Worm (Caenorhabditis elegans) whole organism, mixed stage, embryonic: ENCODE data around the gene Y53C12B.1.

Experiments used
- ceh-39 ChIP-seq: fragments of 150-350 bp; optimal IDR thresholded peaks from 2 replicates; lab custom pipeline; 2014; ENCODE audit warnings: missing biosample characterization, missing genetic modification characterization
- ceh-83 ChIP-seq: fragments of 200-800 bp; sonication (Bioruptor generic); optimal IDR thresholded peaks from 2 replicates; lab custom pipeline; 2018; ENCODE audit warnings: mild to moderate bottlenecking, missing genetic modification characterization, missing compliant biosample characterization
- ces-1 ChIP-seq: fragments of 150-350 bp; optimal IDR thresholded peaks from 2 replicates; lab custom pipeline; 2014; ENCODE audit warnings: missing biosample characterization, missing genetic modification reagents, missing genetic modification characterization
- cnd-1 ChIP-seq: fragments of 200-800 bp; sonication (Bioruptor generic); optimal IDR thresholded peaks from 2 replicates; lab custom pipeline; 2018; ENCODE audit warnings: mild to moderate bottlenecking, missing genetic modification characterization, missing compliant biosample characterization
- elt-1 ChIP-seq: sonication (generic microtip); optimal IDR thresholded peaks from 2 replicates; lab custom pipeline; 2017; ENCODE audit warnings: missing genetic modification characterization, mild to moderate bottlenecking, missing compliant biosample characterization, antibody characterized with exemption, moderate library complexity, borderline replicate concordance; ENCODE audit not compliant: insufficient read depth
- elt-3 ChIP-seq: fragments of 150-350 bp; optimal IDR thresholded peaks from 2 replicates; lab custom pipeline; 2014; ENCODE audit warnings: missing biosample characterization, missing genetic modification characterization
- nhr-12 ChIP-seq: fragments of 150-350 bp; optimal IDR thresholded peaks from 2 replicates; lab custom pipeline; 2014; ENCODE audit warnings: missing biosample characterization, missing genetic modification characterization
- nhr-28 ChIP-seq: fragments of 150-350 bp; optimal IDR thresholded peaks from 2 replicates; lab custom pipeline; 2014; ENCODE audit warnings: missing biosample characterization, missing genetic modification characterization
- nhr-76 ChIP-seq: sonication (generic microtip); optimal IDR thresholded peaks from 2 replicates; lab custom pipeline; 2017; ENCODE audit warnings: missing biosample characterization, missing genetic modification characterization
- pha-4 ChIP-seq: fragments of 150-350 bp; optimal IDR thresholded peaks from 2 replicates; lab custom pipeline; 2018; ENCODE audit warnings: missing biosample characterization, missing genetic modification reagents, missing genetic modification characterization
- snpc-4 ChIP-seq: fragments of 150-350 bp; optimal IDR thresholded peaks from 2 replicates; lab custom pipeline; 2014; ENCODE audit warnings: missing biosample characterization, missing genetic modification characterization
- sptf-1 ChIP-seq: sonication (generic microtip); optimal IDR thresholded peaks from 2 replicates; lab custom pipeline; 2017; ENCODE audit warnings: mild to moderate bottlenecking, missing genetic modification characterization, moderate library complexity, missing compliant biosample characterization
- unc-39 ChIP-seq: fragments of 150-350 bp; optimal IDR thresholded peaks from 2 replicates; lab custom pipeline; 2014; ENCODE audit warnings: missing biosample characterization, missing genetic modification characterization
- unc-62 ChIP-seq: fragments of 150-350 bp; optimal IDR thresholded peaks from 2 replicates; lab custom pipeline; 2014; ENCODE audit warnings: missing biosample characterization, missing genetic modification reagents, missing genetic modification characterization

DNA sequence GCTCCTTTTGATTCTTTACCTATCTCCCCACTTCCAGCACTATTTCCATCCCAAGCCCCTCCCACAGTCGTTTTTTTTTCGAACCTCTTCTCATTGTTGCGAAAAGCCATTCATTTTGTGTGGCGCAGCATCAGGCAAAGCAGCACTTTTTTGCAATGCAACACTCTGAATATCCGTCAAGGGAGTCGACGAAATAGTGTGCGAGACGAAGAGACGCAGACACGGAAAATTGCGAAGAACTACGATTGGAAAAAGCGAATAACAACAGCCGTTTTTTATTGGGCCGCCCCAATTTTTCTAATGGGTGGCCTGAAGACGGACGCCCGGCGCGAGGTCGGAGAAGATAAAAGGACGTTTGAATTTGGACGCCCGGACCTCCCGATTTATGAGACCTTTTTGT lies 16.0 kb downstream of the Y53C12B.1 start:
- no peak for TF ChIP-seq ceh-39
- TF ChIP-seq unc-62, result no peak
- TF ChIP-seq pha-4, result no peak
- TF ChIP-seq sptf-1, result no peak
- TF ChIP-seq nhr-28 (tag; lab: Kevin White, UChicago), result no peak
- TF ChIP-seq ceh-83, result no peak
- no peak for TF ChIP-seq nhr-12 (tag; lab: Kevin White, UChicago)
- no peak for TF ChIP-seq snpc-4 (tag; lab: Kevin White, UChicago)
- TF ChIP-seq ces-1 (GFP tag; lab: Kevin White, UChicago), result no peak
- TF ChIP-seq nhr-76 (tag; lab: Kevin White, UChicago), result no peak
- TF ChIP-seq elt-3 (tag; lab: Kevin White, UChicago), result no peak
- TF ChIP-seq unc-39 (tag; lab: Kevin White, UChicago), result no peak
- TF ChIP-seq cnd-1 (tag; lab: Kevin White, UChicago), result no peak
- no peak for TF ChIP-seq elt-1 (tag; lab: Kevin White, UChicago)
